Worm (Caenorhabditis elegans) whole organism, late embryonic: ENCODE results near the gene str-23.
"Not testable (repeated sequence)": the region's sequence is repeated elsewhere in the genome, so short reads cannot be mapped to it uniquely, and the experiment has no call there.

Source experiments
- fkh-6 ChIP-seq: sonication (generic microtip); optimal IDR thresholded peaks from 2 replicates; lab custom pipeline; 2016; ENCODE audit warnings: missing genetic modification characterization, missing compliant biosample characterization
- nhr-11 ChIP-seq: fragments of 150-350 bp; optimal IDR thresholded peaks from 2 replicates; lab custom pipeline; 2014; ENCODE audit warnings: missing biosample characterization, missing genetic modification characterization

DNA sequence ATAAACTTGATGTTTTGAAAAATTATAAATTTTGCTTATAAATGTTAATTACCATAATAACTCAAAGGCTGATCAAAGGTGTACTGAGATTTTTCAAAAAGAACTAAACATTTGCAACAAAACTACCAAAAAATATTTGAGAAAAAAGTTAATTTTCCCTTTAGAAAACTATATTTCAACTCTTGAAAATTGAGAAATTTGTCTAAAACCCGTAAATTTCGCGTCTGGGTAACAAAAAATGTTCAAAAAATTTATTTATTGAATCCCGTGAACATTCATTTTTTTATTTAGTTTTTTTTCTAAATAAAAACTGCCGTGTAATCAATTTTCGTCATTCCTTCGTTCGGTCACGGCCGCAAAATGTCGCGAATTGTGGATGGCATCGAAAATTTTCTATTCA, 25.5 kb downstream of the str-23 start, which contains the start of gene K06B4.15:
- TF ChIP-seq nhr-11, fkh-6 (tag; lab: Kevin White, UChicago): not testable (repeated sequence)
